1 fruit fly cellular context compared by ENCODE assay signal in the genomic region with DNA sequence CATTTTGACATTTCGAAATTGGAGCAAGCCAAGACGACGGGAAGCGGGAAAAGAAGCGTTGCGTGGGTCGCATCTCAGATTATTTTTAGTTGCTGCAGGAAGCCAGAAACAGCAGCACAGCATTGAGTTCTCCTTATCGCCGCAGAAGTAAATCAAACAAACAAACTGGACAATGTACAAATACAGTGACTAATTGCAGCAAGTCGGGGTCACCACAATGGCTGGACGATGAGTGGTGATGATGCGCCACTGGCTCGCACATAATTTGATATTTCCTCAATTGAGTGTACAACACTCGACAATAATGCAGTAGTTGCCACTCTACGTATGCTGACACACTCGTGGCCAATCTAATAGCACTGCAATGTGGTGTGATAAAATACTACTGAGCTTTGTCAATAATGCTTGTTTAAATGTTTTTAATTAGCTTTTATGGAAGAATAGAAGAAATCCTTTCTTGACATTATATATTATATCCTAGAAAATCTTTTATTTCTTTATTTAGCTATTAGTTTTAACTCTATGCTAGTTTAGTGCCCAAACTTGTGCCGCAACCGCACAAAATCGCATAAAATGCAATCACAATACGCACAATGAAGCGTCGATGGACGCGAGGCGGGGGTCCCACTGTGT.
TF ChIP-seq lines count a peak whose summit lies in the region.

No protein-coding gene starts in this region.

TF ChIP-seq in whole organism, embryonic, 481 proteins besides CTCF, POLR2A, EP300 and RAD21 (continued from another document):
- TF ChIP-seq h (optimal IDR thresholded peaks at IDR 0.05; lab: Kevin White, UChicago) (no peak), PHDP (tag; optimal IDR thresholded peaks at IDR 0.05; lab: Kevin White, UChicago) (peak; percentile 35), maf-S (GFP tag; optimal IDR thresholded peaks at IDR 0.05; lab: Kevin White, UChicago) (no peak), zen (tag; optimal IDR thresholded peaks at IDR 0.05; lab: Kevin White, UChicago) (peak; percentile 14), ara (GFP tag; IDR thresholded peaks at IDR 0.05; lab: Robert Waterston, UW) (peak; percentile 69; the same call in 1 of the 2 replicates), Nf-YB (GFP tag; optimal IDR thresholded peaks at IDR 0.05; lab: Kevin White, UChicago) (peak; percentile 5), CG43689 (GFP tag; IDR thresholded peaks at IDR 0.05; lab: Robert Waterston, UW) (no peak), crol (GFP tag; IDR thresholded peaks at IDR 0.05; lab: Robert Waterston, UW) (0 out of 2 replicates have a peak, but pooled peaks have one; percentile 9), caup (GFP tag; optimal IDR thresholded peaks at IDR 0.05; lab: Kevin White, UChicago; ENCODE audit: severe bottlenecking) (no peak), CG12391 (tag; optimal IDR thresholded peaks at IDR 0.05; lab: Kevin White, UChicago) (peak; percentile 35), CG30403 (GFP tag; optimal IDR thresholded peaks at IDR 0.05; lab: Kevin White, UChicago) (peak; percentile 21), pros (GFP tag; optimal IDR thresholded peaks at IDR 0.05; lab: Kevin White, UChicago) (peak; percentile 23), schlank (tag; optimal IDR thresholded peaks at IDR 0.05; lab: Kevin White, UChicago) (no peak), CG17186 (GFP tag; optimal IDR thresholded peaks at IDR 0.05; lab: Kevin White, UChicago) (no peak), dmrt99B (tag; optimal IDR thresholded peaks at IDR 0.05; lab: Kevin White, UChicago) (peak; percentile 68), CG17328 (GFP tag; IDR thresholded peaks at IDR 0.05; lab: Robert Waterston, UW) (peak; percentile 45), az2 (GFP tag; optimal IDR thresholded peaks at IDR 0.05; lab: Kevin White, UChicago) (peak; percentile 27), CG9727 (GFP tag; optimal IDR thresholded peaks at IDR 0.05; lab: Kevin White, UChicago) (peak; percentile 32), D (optimal IDR thresholded peaks at IDR 0.05; lab: Kevin White, UChicago) (no peak), D (GFP tag; optimal IDR thresholded peaks at IDR 0.05; lab: Kevin White, UChicago) (peak; percentile 61), pum (GFP tag; optimal IDR thresholded peaks at IDR 0.05; lab: Kevin White, UChicago) (no peak), Blimp-1 (GFP tag; optimal IDR thresholded peaks at IDR 0.05; lab: Kevin White, UChicago) (peak; percentile 54), Hr78 (GFP tag; optimal IDR thresholded peaks at IDR 0.05; lab: Kevin White, UChicago) (peak in 1 of 2 experiments; percentile 30), ATbp (GFP tag; optimal IDR thresholded peaks at IDR 0.05; lab: Kevin White, UChicago) (peak; percentile 53), CG16815 (GFP tag; optimal IDR thresholded peaks at IDR 0.05; lab: Kevin White, UChicago) (peak; percentile 0), sr (GFP tag; IDR thresholded peaks at IDR 0.05; lab: Robert Waterston, UW) (peak; percentile 36; the same call in 1 of the 3 replicates), Oli (tag; optimal IDR thresholded peaks at IDR 0.05; lab: Kevin White, UChicago) (peak; percentile 39), dpn (GFP tag; optimal IDR thresholded peaks at IDR 0.05; lab: Kevin White, UChicago) (peak in 1 of 2 experiments; percentile 0), eve (GFP tag; optimal IDR thresholded peaks at IDR 0.05; lab: Kevin White, UChicago) (peak in 1 of 2 experiments; percentile 34), Sox102F (GFP tag; optimal IDR thresholded peaks at IDR 0.05; lab: Kevin White, UChicago) (peak; percentile 69), Vsx1 (GFP tag; optimal IDR thresholded peaks at IDR 0.05; lab: Kevin White, UChicago) (peak; percentile 36), CG32767 (GFP tag; IDR thresholded peaks at IDR 0.05; lab: Robert Waterston, UW) (0 out of 2 replicates have a peak, but pooled peaks have one; percentile 9), prd (optimal IDR thresholded peaks at IDR 0.05; lab: Kevin White, UChicago) (no peak), prd (GFP tag; IDR thresholded peaks at IDR 0.05; lab: Robert Waterston, UW) (peak; percentile 44; the same call in 2 of the 3 replicates), CG17612 (GFP tag; IDR thresholded peaks at IDR 0.05; lab: Robert Waterston, UW) (no peak), phol (tag; optimal IDR thresholded peaks at IDR 0.05; lab: Kevin White, UChicago) (peak; percentile 56), gsb-n (tag; optimal IDR thresholded peaks at IDR 0.05; lab: Kevin White, UChicago) (peak; percentile 59), gem (tag; optimal IDR thresholded peaks at IDR 0.05; lab: Kevin White, UChicago) (peak; percentile 69), CG1602 (GFP tag; optimal IDR thresholded peaks at IDR 0.05; lab: Kevin White, UChicago) (peak; percentile 7), CG31441 (GFP tag; IDR thresholded peaks at IDR 0.05; lab: Robert Waterston, UW) (peak; percentile 51; the same call in 1 of the 2 replicates)
